Worm (Caenorhabditis elegans) whole organism, midembryonic: ENCODE results near the gene T07A5.1.
A peak's percentile ranks its signal among the peaks of the same experiment; 100 is the strongest.
"Not testable (repeated sequence)": the region's sequence is repeated elsewhere in the genome, so short reads cannot be mapped to it uniquely, and the experiment has no call there.

Experiments used
- flt-1 ChIP-seq: fragments of 200-800 bp; sonication (Bioruptor generic); IDR thresholded peaks from 2 replicates; pipeline ENCODE4 v1.3.6; 2022; ENCODE audit warnings: missing genetic modification characterization, missing compliant biosample characterization
- klf-2 ChIP-seq: fragments of 200-800 bp; sonication (Bioruptor generic); conservative IDR thresholded peaks from 2 replicates; pipeline ENCODE4 v1.3.6; 2022; ENCODE audit warnings: missing genetic modification reagents, missing genetic modification characterization, missing compliant biosample characterization
- ztf-23 ChIP-seq: fragments of 200-800 bp; sonication (Bioruptor generic); IDR thresholded peaks from 2 replicates; pipeline ENCODE4 v1.3.6; 2022; ENCODE audit warnings: missing genetic modification reagents, missing genetic modification characterization, missing compliant biosample characterization

- TF ChIP-seq flt-1, result 0 out of 2 replicates have a peak, but pooled peaks have one; percentile 30
- TF ChIP-seq klf-2, ztf-23 (GFP tag; lab: Robert Waterston, UW): not testable (repeated sequence)
Observed at ce11 chrIII:10320228-10320705, 14.3 kb upstream of the T07A5.1 start.
